Fruit fly (Drosophila melanogaster) whole organism, embryonic: Measurements from ENCODE around the gene CG14805.

Experiments used
- Abd-B ChIP-seq: fragments of 200-800 bp; sonication (Bioruptor generic); optimal IDR thresholded peaks from 2 replicates; lab custom pipeline; 2018; ENCODE audit warnings: missing biosample characterization, mild to moderate bottlenecking, missing genetic modification characterization, moderate library complexity
- Antp ChIP-seq: fragments of 200-800 bp; sonication (Bioruptor generic); optimal IDR thresholded peaks from 3 replicates; lab custom pipeline; 2016; ENCODE audit warnings: missing biosample characterization, missing genetic modification characterization
- Atf6 ChIP-seq: fragments of 200-800 bp; sonication (Bioruptor generic); IDR thresholded peaks from 2 replicates; pipeline ENCODE4 v1.3.6; 2022; ENCODE audit warnings: missing biosample characterization, missing genetic modification characterization
- Bteb2 ChIP-seq: fragments of 200-800 bp; sonication (Bioruptor generic); optimal IDR thresholded peaks from 2 replicates; lab custom pipeline; 2016; ENCODE audit warnings: missing biosample characterization, missing genetic modification characterization
- CG10462 ChIP-seq: fragments of 200-800 bp; sonication (Bioruptor generic); optimal IDR thresholded peaks from 2 replicates; lab custom pipeline; 2016; ENCODE audit warnings: missing biosample characterization, missing genetic modification characterization
- CG11085 ChIP-seq: fragments of 200-800 bp; sonication (Bioruptor generic); IDR thresholded peaks from 2 replicates; pipeline ENCODE4 v1.3.6; 2022; ENCODE audit warnings: missing biosample characterization, missing genetic modification characterization
- CG11247 ChIP-seq: fragments of 200-800 bp; sonication (Bioruptor generic); IDR thresholded peaks from 2 replicates; pipeline ENCODE4 v1.3.6; 2022; ENCODE audit warnings: missing biosample characterization, missing genetic modification characterization
- CG12104 ChIP-seq: fragments of 200-800 bp; sonication (Bioruptor generic); optimal IDR thresholded peaks from 3 replicates; lab custom pipeline; 2016; ENCODE audit warnings: missing biosample characterization, missing genetic modification characterization
- CG12659 ChIP-seq: fragments of 200-800 bp; sonication (Bioruptor generic); optimal IDR thresholded peaks from 3 replicates; lab custom pipeline; 2017; ENCODE audit warnings: mild to moderate bottlenecking, missing biosample characterization, missing genetic modification reagents, missing genetic modification characterization
- CG12942 ChIP-seq: fragments of 200-800 bp; sonication (Bioruptor generic); optimal IDR thresholded peaks from 3 replicates; lab custom pipeline; 2016; ENCODE audit warnings: missing biosample characterization, missing genetic modification characterization
- CG14667 ChIP-seq: fragments of 200-800 bp; sonication (Bioruptor generic); IDR thresholded peaks from 2 replicates; pipeline ENCODE4 v1.3.6; 2022; ENCODE audit warnings: missing biosample characterization, missing genetic modification characterization
- CG15696 ChIP-seq: fragments of 200-800 bp; sonication (Bioruptor generic); optimal IDR thresholded peaks from 2 replicates; lab custom pipeline; 2019; ENCODE audit warnings: missing biosample characterization, mild to moderate bottlenecking, missing genetic modification characterization, moderate library complexity
- CG1603 ChIP-seq: fragments of 200-800 bp; sonication (Bioruptor generic); optimal IDR thresholded peaks from 2 replicates; lab custom pipeline; 2019; ENCODE audit warnings: missing biosample characterization, mild to moderate bottlenecking, missing genetic modification characterization, moderate library complexity
- CG1647 ChIP-seq: fragments of 200-800 bp; sonication (Bioruptor generic); optimal IDR thresholded peaks from 3 replicates; lab custom pipeline; 2016; ENCODE audit warnings: missing biosample characterization, missing genetic modification characterization
- CG17802 ChIP-seq: fragments of 200-800 bp; sonication (Bioruptor generic); optimal IDR thresholded peaks from 2 replicates; lab custom pipeline; 2018; ENCODE audit warnings: missing biosample characterization, mild to moderate bottlenecking, missing genetic modification characterization, moderate library complexity
- CG17829 ChIP-seq: fragments of 200-800 bp; optimal IDR thresholded peaks from 2 replicates; lab custom pipeline; 2019; ENCODE audit warnings: missing biosample characterization, mild to moderate bottlenecking, missing genetic modification characterization, moderate library complexity
- CG2116 ChIP-seq: fragments of 200-800 bp; sonication (Bioruptor generic); optimal IDR thresholded peaks from 3 replicates; lab custom pipeline; 2018; ENCODE audit warnings: missing biosample characterization, mild to moderate bottlenecking, missing genetic modification characterization
- CG2120 ChIP-seq: fragments of 200-800 bp; sonication (Bioruptor generic); optimal IDR thresholded peaks from 3 replicates; lab custom pipeline; 2016; ENCODE audit warnings: missing biosample characterization, missing genetic modification characterization
- CG2875 ChIP-seq: fragments of 200-800 bp; sonication (Bioruptor generic); optimal IDR thresholded peaks from 2 replicates; lab custom pipeline; 2017; ENCODE audit warnings: missing biosample characterization, mild to moderate bottlenecking, missing genetic modification characterization, missing genetic modification reagents
- CG30403 ChIP-seq: fragments of 200-800 bp; sonication (Bioruptor generic); optimal IDR thresholded peaks from 3 replicates; lab custom pipeline; 2016; ENCODE audit warnings: missing biosample characterization, missing genetic modification characterization
- CG32772 ChIP-seq: fragments of 200-800 bp; sonication (Bioruptor generic); IDR thresholded peaks from 2 replicates; pipeline ENCODE4 v1.3.6; 2022; ENCODE audit warnings: missing biosample characterization, missing genetic modification characterization
- CG4282 ChIP-seq: fragments of 200-800 bp; sonication (Bioruptor generic); optimal IDR thresholded peaks from 2 replicates; lab custom pipeline; 2016; ENCODE audit warnings: missing biosample characterization, missing genetic modification characterization
- CG4424 ChIP-seq: fragments of 200-800 bp; sonication (Bioruptor generic); optimal IDR thresholded peaks from 3 replicates; lab custom pipeline; 2016; ENCODE audit warnings: missing biosample characterization, missing genetic modification characterization
- CG6854 ChIP-seq: fragments of 200-800 bp; sonication (Bioruptor generic); optimal IDR thresholded peaks from 3 replicates; lab custom pipeline; 2017; ENCODE audit warnings: missing biosample characterization, mild to moderate bottlenecking, missing genetic modification characterization
- CG9876 ChIP-seq: fragments of 200-800 bp; sonication (Bioruptor generic); optimal IDR thresholded peaks from 2 replicates; lab custom pipeline; 2016; ENCODE audit warnings: missing biosample characterization, missing genetic modification characterization
- CG9932 ChIP-seq: fragments of 200-800 bp; sonication (Bioruptor generic); IDR thresholded peaks from 2 replicates; pipeline ENCODE4 v1.3.6; 2022; ENCODE audit warnings: missing biosample characterization, missing genetic modification characterization
- D19A ChIP-seq: fragments of 200-800 bp; optimal IDR thresholded peaks from 3 replicates; lab custom pipeline; 2019; ENCODE audit warnings: missing biosample characterization, mild to moderate bottlenecking, missing genetic modification characterization, moderate library complexity
- Eip74EF ChIP-seq, 2 experiments: fragments of 200-800 bp in 1 of 2; fragments of >200 bp in 1 of 2; sonication (Bioruptor generic) in 1 of 2; optimal IDR thresholded peaks; 2 replicates each; lab custom pipeline; 2017 to 2019; ENCODE audit warnings: missing biosample characterization in 2 of 2, missing genetic modification characterization in 2 of 2, mild to moderate bottlenecking in 1 of 2, moderate library complexity in 1 of 2
- HHEX ChIP-seq: fragments of 200-800 bp; sonication (Bioruptor generic); optimal IDR thresholded peaks from 3 replicates; lab custom pipeline; 2017; ENCODE audit warnings: missing biosample characterization, mild to moderate bottlenecking, missing genetic modification characterization, missing genetic modification reagents
- Max ChIP-seq: fragments of 200-800 bp; sonication (Bioruptor generic); optimal IDR thresholded peaks from 2 replicates; lab custom pipeline; 2016; ENCODE audit warnings: missing biosample characterization, mild to moderate bottlenecking, missing genetic modification characterization
- NC2β ChIP-seq: fragments of 200-800 bp; sonication (Bioruptor generic); optimal IDR thresholded peaks from 2 replicates; lab custom pipeline; 2016; ENCODE audit warnings: missing biosample characterization, missing genetic modification characterization
- Nf-YA ChIP-seq: fragments of 200-800 bp; sonication (Bioruptor generic); IDR thresholded peaks from 2 replicates; pipeline ENCODE4 v1.3.6; 2022; ENCODE audit warnings: missing biosample characterization, missing genetic modification characterization
- Nf-YC ChIP-seq: fragments of 200-800 bp; optimal IDR thresholded peaks from 3 replicates; lab custom pipeline; 2019; ENCODE audit warnings: missing biosample characterization, mild to moderate bottlenecking, missing genetic modification characterization, moderate library complexity
- Oaz ChIP-seq: fragments of 200-800 bp; sonication (Bioruptor generic); IDR thresholded peaks from 2 replicates; pipeline ENCODE4 v1.3.6; 2022; ENCODE audit warnings: missing biosample characterization, missing genetic modification characterization
- Ptx1 ChIP-seq: fragments of 200-800 bp; sonication (Bioruptor generic); IDR thresholded peaks from 2 replicates; pipeline ENCODE4 v1.3.6; 2022; ENCODE audit warnings: missing biosample characterization, missing genetic modification characterization
- Sin3A ChIP-seq: fragments of >200 bp; optimal IDR thresholded peaks from 2 replicates; lab custom pipeline; 2018
- abd-A ChIP-seq: fragments of 200-800 bp; sonication (Bioruptor generic); optimal IDR thresholded peaks from 3 replicates; lab custom pipeline; 2019; ENCODE audit warnings: missing biosample characterization, mild to moderate bottlenecking, missing genetic modification characterization, moderate library complexity
- aop ChIP-seq: fragments of 200-800 bp; sonication (Bioruptor generic); IDR thresholded peaks from 2 replicates; pipeline ENCODE4 v1.3.6; 2022; ENCODE audit warnings: missing biosample characterization, missing genetic modification characterization
- ash1 ChIP-seq: fragments of 200-800 bp; sonication (Bioruptor generic); optimal IDR thresholded peaks from 2 replicates; lab custom pipeline; 2018; ENCODE audit warnings: missing biosample characterization, mild to moderate bottlenecking, missing genetic modification characterization
- corto ChIP-seq: fragments of 200-800 bp; sonication (Bioruptor generic); optimal IDR thresholded peaks from 2 replicates; lab custom pipeline; 2016; ENCODE audit warnings: missing biosample characterization, mild to moderate bottlenecking, missing genetic modification characterization, moderate library complexity
- crp ChIP-seq, 2 experiments: fragments of 200-800 bp; sonication (Bioruptor generic); optimal IDR thresholded peaks; 2 replicates in 1 of 2; 3 replicates in 1 of 2; lab custom pipeline; 2017; ENCODE audit warnings: missing biosample characterization in 2 of 2, missing genetic modification characterization in 2 of 2, mild to moderate bottlenecking in 1 of 2, moderate library complexity in 1 of 2
- dati ChIP-seq: fragments of 200-800 bp; sonication (Bioruptor generic); IDR thresholded peaks from 2 replicates; pipeline ENCODE4 v1.3.6; 2022; ENCODE audit warnings: missing biosample characterization, missing genetic modification characterization
- fd102C ChIP-seq: fragments of 200-800 bp; sonication (Bioruptor generic); optimal IDR thresholded peaks from 2 replicates; lab custom pipeline; 2018; ENCODE audit warnings: missing biosample characterization, mild to moderate bottlenecking, missing genetic modification characterization, moderate library complexity
- fd64A ChIP-seq: fragments of 200-800 bp; sonication (Bioruptor generic); optimal IDR thresholded peaks from 3 replicates; lab custom pipeline; 2018; ENCODE audit warnings: missing biosample characterization, mild to moderate bottlenecking, missing genetic modification characterization
- fd96Cb ChIP-seq: fragments of 200-800 bp; sonication (Bioruptor generic); optimal IDR thresholded peaks from 2 replicates; lab custom pipeline; 2018; ENCODE audit warnings: missing biosample characterization, mild to moderate bottlenecking, missing genetic modification characterization, moderate library complexity
- grau ChIP-seq: fragments of 200-800 bp; optimal IDR thresholded peaks from 3 replicates; lab custom pipeline; 2019; ENCODE audit warnings: missing biosample characterization, mild to moderate bottlenecking, missing genetic modification characterization, moderate library complexity
- klu ChIP-seq: fragments of 200-800 bp; sonication (Bioruptor generic); IDR thresholded peaks from 2 replicates; pipeline ENCODE4 v1.3.6; 2022; ENCODE audit warnings: missing biosample characterization, missing genetic modification characterization
- oc ChIP-seq: fragments of 200-800 bp; sonication (Bioruptor generic); optimal IDR thresholded peaks from 2 replicates; lab custom pipeline; 2018; ENCODE audit warnings: missing biosample characterization, mild to moderate bottlenecking, missing genetic modification characterization, moderate library complexity
- sob ChIP-seq: fragments of 200-800 bp; sonication (Bioruptor generic); IDR thresholded peaks from 2 replicates; pipeline ENCODE4 v1.3.6; 2022; ENCODE audit warnings: missing biosample characterization, missing genetic modification characterization
- sug ChIP-seq: fragments of 200-800 bp; optimal IDR thresholded peaks from 2 replicates; lab custom pipeline; 2019; ENCODE audit warnings: missing biosample characterization, mild to moderate bottlenecking, missing genetic modification characterization, moderate library complexity
- tx ChIP-seq: fragments of 200-800 bp; sonication (Bioruptor generic); optimal IDR thresholded peaks from 2 replicates; lab custom pipeline; 2016; ENCODE audit warnings: missing biosample characterization, missing genetic modification characterization

Gene CG14805

dm6 chrX:1880139-1880556 is 3.0 kb downstream of the CG14805 start, which contains the start of gene Coa8 (continued):
- TF ChIP-seq Ptx1 (GFP tag; lab: Robert Waterston, UW) = peak; percentile 59
- peak; percentile 61 for TF ChIP-seq CG9932
- TF ChIP-seq CG17829 (tag; lab: Kevin White, UChicago) = peak; percentile 9
- TF ChIP-seq CG12942 (GFP tag; lab: Kevin White, UChicago) = peak; percentile 23
- peak; percentile 30; the same call in 1 of the 2 replicates for TF ChIP-seq CG14667 (GFP tag; lab: Robert Waterston, UW)
- TF ChIP-seq aop (GFP tag; lab: Robert Waterston, UW) = no peak
- no peak for TF ChIP-seq NC2β (GFP tag; lab: Kevin White, UChicago)
- no peak for TF ChIP-seq corto (GFP tag; lab: Kevin White, UChicago)
- no peak for TF ChIP-seq CG10462 (GFP tag; lab: Kevin White, UChicago)
- TF ChIP-seq grau (tag; lab: Kevin White, UChicago) = peak; percentile 48
- no peak for TF ChIP-seq CG4282 (GFP tag; lab: Kevin White, UChicago)
- TF ChIP-seq crp (GFP tag; optimal IDR thresholded peaks at IDR 0.05; lab: Kevin White, UChicago) = peak in 1 of 2 experiments; percentile 53
- TF ChIP-seq ash1 (GFP tag; lab: Kevin White, UChicago) = no peak
- TF ChIP-seq tx (GFP tag; lab: Kevin White, UChicago) = no peak
- TF ChIP-seq Oaz (GFP tag; lab: Robert Waterston, UW) = no peak
- TF ChIP-seq Antp (GFP tag; lab: Kevin White, UChicago) = peak; percentile 47
- peak; percentile 33 for TF ChIP-seq sug (tag; lab: Kevin White, UChicago)
- no peak for TF ChIP-seq CG12104 (GFP tag; lab: Kevin White, UChicago)
- peak; percentile 17 for TF ChIP-seq Abd-B (GFP tag; lab: Kevin White, UChicago)
- no peak for TF ChIP-seq fd102C (GFP tag; lab: Kevin White, UChicago)
- TF ChIP-seq sob (GFP tag; lab: Robert Waterston, UW) = 0 out of 2 replicates have a peak, but pooled peaks have one; percentile 52
- TF ChIP-seq D19A (tag; lab: Kevin White, UChicago) = no peak
- peak; percentile 25 for TF ChIP-seq CG12659 (GFP tag; lab: Kevin White, UChicago)
- TF ChIP-seq oc = no peak
- TF ChIP-seq CG11247 = 0 out of 2 replicates have a peak, but pooled peaks have one; percentile 19
- peak; percentile 12 for TF ChIP-seq Max (GFP tag; lab: Kevin White, UChicago)
- TF ChIP-seq klu (GFP tag; lab: Robert Waterston, UW) = peak; percentile 29; the same call in 1 of the 2 replicates
- TF ChIP-seq CG2875 (GFP tag; lab: Kevin White, UChicago) = no peak
- TF ChIP-seq CG17802 (tag; lab: Kevin White, UChicago) = no peak
- no peak for TF ChIP-seq HHEX (GFP tag; lab: Kevin White, UChicago)
- TF ChIP-seq CG11085 (GFP tag; lab: Robert Waterston, UW) = 0 out of 2 replicates have a peak, but pooled peaks have one; percentile 14
- peak; percentile 17 for TF ChIP-seq CG9876 (GFP tag; lab: Kevin White, UChicago)
- no peak for TF ChIP-seq CG1647
- TF ChIP-seq fd64A (GFP tag; lab: Kevin White, UChicago) = no peak
- no peak for TF ChIP-seq fd96Cb (tag; lab: Kevin White, UChicago)
- no peak; the same call in 1 of the 2 replicates for TF ChIP-seq Nf-YA (GFP tag; lab: Robert Waterston, UW)
- peak; percentile 39 for TF ChIP-seq Sin3A
- peak; percentile 2 for TF ChIP-seq Bteb2
- TF ChIP-seq Nf-YC (tag; lab: Kevin White, UChicago) = peak; percentile 31
- peak; percentile 29 for TF ChIP-seq CG15696
- TF ChIP-seq CG30403 (GFP tag; lab: Kevin White, UChicago) = peak; percentile 23
- no peak for TF ChIP-seq abd-A
- peak; percentile 55; the same call in 1 of the 2 replicates for TF ChIP-seq Atf6
- no peak for TF ChIP-seq dati (GFP tag; lab: Robert Waterston, UW)
- TF ChIP-seq CG2116 = peak; percentile 3
- 0 out of 2 replicates have a peak, but pooled peaks have one; percentile 47 for TF ChIP-seq CG32772
- peak; percentile 52 for TF ChIP-seq CG2120
- peak; percentile 54 for TF ChIP-seq CG1603
- peak; percentile 4 for TF ChIP-seq CG4424
- no peak for TF ChIP-seq Eip74EF (GFP tag; optimal IDR thresholded peaks at IDR 0.05; lab: Kevin White, UChicago)
- no peak for TF ChIP-seq CG6854 (GFP tag; lab: Kevin White, UChicago)
